Worm (Caenorhabditis elegans): Measurements from ENCODE around the gene H43I07.1.
A peak's percentile ranks its signal among the peaks of the same experiment; 100 is the strongest.

The H43I07.1 gene

ce11 chrV:4182546-4182945 is 22.0 kb upstream of the H43I07.1 start:
- no peak for TF ChIP-seq tab-1 (GFP tag; IDR thresholded peaks at IDR 0.05)
- TF ChIP-seq klf-2 (GFP tag; conservative IDR thresholded peaks at IDR 0.05) = no peak
- no peak for TF ChIP-seq ztf-23 (GFP tag; IDR thresholded peaks at IDR 0.05)
- no peak for TF ChIP-seq flt-1 (GFP tag; IDR thresholded peaks at IDR 0.05)
- no peak for TF ChIP-seq ztf-29 (GFP tag; IDR thresholded peaks at IDR 0.05)
- no peak for TF ChIP-seq ref-1 (GFP tag; conservative IDR thresholded peaks at IDR 0.05)
- no peak for TF ChIP-seq T22C8.4 (GFP tag; IDR thresholded peaks at IDR 0.05)
- no peak for TF ChIP-seq med-1 (GFP tag; optimal IDR thresholded peaks at IDR 0.05; ENCODE audit: insufficient read depth)
- no peak for TF ChIP-seq cog-1 (tag; optimal IDR thresholded peaks at IDR 0.05)

- TF ChIP-seq cog-1 (tag; optimal IDR thresholded peaks at IDR 0.05) = no peak
- TF ChIP-seq med-1 (GFP tag; optimal IDR thresholded peaks at IDR 0.05; ENCODE audit: insufficient read depth) = no peak
- TF ChIP-seq T22C8.4 (GFP tag; IDR thresholded peaks at IDR 0.05) = no peak
These were observed 18.6 kb upstream of the H43I07.1 start for ce11 chrV:4185885-4186284.

ce11 chrV:4186453-4187143 is 17.9 kb upstream of the H43I07.1 start:
- TF ChIP-seq cog-1 (tag; optimal IDR thresholded peaks at IDR 0.05) = no peak
- TF ChIP-seq tab-1 (GFP tag; IDR thresholded peaks at IDR 0.05) = no peak
- no peak for TF ChIP-seq flt-1 (GFP tag; IDR thresholded peaks at IDR 0.05)
- no peak for TF ChIP-seq klf-2 (GFP tag; conservative IDR thresholded peaks at IDR 0.05)
- TF ChIP-seq ref-1 (GFP tag; conservative IDR thresholded peaks at IDR 0.05) = no peak

ce11 chrV:4187144-4187485 is 17.4 kb upstream of the H43I07.1 start, which contains the start of gene nhr-114:
Gene nhr-114, plus strand, starts transcription at chrV:4187202.
- TF ChIP-seq klf-2 (GFP tag; conservative IDR thresholded peaks at IDR 0.05) = no peak

ce11 chrV:4189618-4190017 is 14.9 kb upstream of the H43I07.1 start:
- no peak for TF ChIP-seq med-1 (GFP tag; optimal IDR thresholded peaks at IDR 0.05; ENCODE audit: insufficient read depth)
- TF ChIP-seq cog-1 (tag; optimal IDR thresholded peaks at IDR 0.05) = no peak
- TF ChIP-seq T22C8.4 (GFP tag; IDR thresholded peaks at IDR 0.05) = no peak
- no peak for TF ChIP-seq ref-1 (GFP tag; conservative IDR thresholded peaks at IDR 0.05)

ce11 chrV:4190232-4190631 is 14.3 kb upstream of the H43I07.1 start:
- no peak for TF ChIP-seq ztf-23 (GFP tag; IDR thresholded peaks at IDR 0.05)
- no peak for TF ChIP-seq ztf-29 (GFP tag; IDR thresholded peaks at IDR 0.05)
- TF ChIP-seq flt-1 (GFP tag; IDR thresholded peaks at IDR 0.05) = no peak
- TF ChIP-seq klf-2 (GFP tag; conservative IDR thresholded peaks at IDR 0.05) = no peak
- TF ChIP-seq cog-1 (tag; optimal IDR thresholded peaks at IDR 0.05) = no peak
- TF ChIP-seq med-1 (GFP tag; optimal IDR thresholded peaks at IDR 0.05; ENCODE audit: insufficient read depth) = no peak
- no peak for TF ChIP-seq T22C8.4 (GFP tag; IDR thresholded peaks at IDR 0.05)
- TF ChIP-seq tab-1 (GFP tag; IDR thresholded peaks at IDR 0.05) = no peak
- TF ChIP-seq ref-1 (GFP tag; conservative IDR thresholded peaks at IDR 0.05) = no peak

- TF ChIP-seq flt-1 (GFP tag; IDR thresholded peaks at IDR 0.05) (no peak), cog-1 (tag; optimal IDR thresholded peaks at IDR 0.05) (peak; percentile 27)
These were observed 11.6 kb upstream of the H43I07.1 start for ce11 chrV:4192688-4193471.

- TF ChIP-seq klf-2 (GFP tag; conservative IDR thresholded peaks at IDR 0.05) (0 out of 2 replicates have a peak, but pooled peaks have one; percentile 62), tab-1 (GFP tag; IDR thresholded peaks at IDR 0.05) (peak; percentile 73), ztf-29 (GFP tag; IDR thresholded peaks at IDR 0.05) (0 out of 2 replicates have a peak, but pooled peaks have one; percentile 13), ztf-23 (GFP tag; IDR thresholded peaks at IDR 0.05) (peak; percentile 83), T22C8.4 (GFP tag; IDR thresholded peaks at IDR 0.05) (peak; percentile 94), ref-1 (GFP tag; conservative IDR thresholded peaks at IDR 0.05) (no peak), med-1 (GFP tag; optimal IDR thresholded peaks at IDR 0.05; ENCODE audit: insufficient read depth) (peak; percentile 28), cog-1 (tag; optimal IDR thresholded peaks at IDR 0.05) (peak; percentile 81), flt-1 (GFP tag; IDR thresholded peaks at IDR 0.05) (peak; percentile 79)
These were observed 9.8 kb upstream of the H43I07.1 start, which contains the start of gene Y45G5AM.9 for ce11 chrV:4194587-4195211. Gene Y45G5AM.9, minus strand, starts transcription at chrV:4194637.

ce11 chrV:4195283-4195682 is 9.2 kb upstream of the H43I07.1 start, which contains the start of gene algn-5:
Gene algn-5, plus strand, starts transcription at chrV:4195577.
- TF ChIP-seq med-1 (GFP tag; optimal IDR thresholded peaks at IDR 0.05; ENCODE audit: insufficient read depth) (no peak), cog-1 (tag; optimal IDR thresholded peaks at IDR 0.05) (no peak), T22C8.4 (GFP tag; IDR thresholded peaks at IDR 0.05) (no peak), ztf-29 (GFP tag; IDR thresholded peaks at IDR 0.05) (no peak), ref-1 (GFP tag; conservative IDR thresholded peaks at IDR 0.05) (no peak), klf-2 (GFP tag; conservative IDR thresholded peaks at IDR 0.05) (no peak), tab-1 (GFP tag; IDR thresholded peaks at IDR 0.05) (no peak), flt-1 (GFP tag; IDR thresholded peaks at IDR 0.05) (no peak), ztf-23 (GFP tag; IDR thresholded peaks at IDR 0.05) (no peak)

ce11 chrV:4199185-4199584 is 5.3 kb upstream of the H43I07.1 start, which contains the start of gene rpac-40:
Gene rpac-40, plus strand, starts transcription at chrV:4199485.
- no peak for TF ChIP-seq klf-2 (GFP tag; conservative IDR thresholded peaks at IDR 0.05)
- TF ChIP-seq ztf-29 (GFP tag; IDR thresholded peaks at IDR 0.05) = no peak
- TF ChIP-seq cog-1 (tag; optimal IDR thresholded peaks at IDR 0.05) = no peak
- TF ChIP-seq tab-1 (GFP tag; IDR thresholded peaks at IDR 0.05) = no peak
- TF ChIP-seq flt-1 (GFP tag; IDR thresholded peaks at IDR 0.05) = no peak
- no peak for TF ChIP-seq ref-1 (GFP tag; conservative IDR thresholded peaks at IDR 0.05)
- TF ChIP-seq ztf-23 (GFP tag; IDR thresholded peaks at IDR 0.05) = no peak
- no peak for TF ChIP-seq T22C8.4 (GFP tag; IDR thresholded peaks at IDR 0.05)
- TF ChIP-seq med-1 (GFP tag; optimal IDR thresholded peaks at IDR 0.05; ENCODE audit: insufficient read depth) = no peak
